Fruit fly (Drosophila melanogaster) whole organism, embryonic: ENCODE measurements around the gene Dok.

Experiments
- Antp ChIP-seq: fragments of 200-800 bp; sonication (Bioruptor generic); optimal IDR thresholded peaks from 3 replicates; lab custom pipeline; 2016; ENCODE audit warnings: missing biosample characterization, missing genetic modification characterization
- Asciz ChIP-seq: fragments of 200-800 bp; sonication (Bioruptor generic); optimal IDR thresholded peaks from 2 replicates; lab custom pipeline; 2017; ENCODE audit warnings: missing biosample characterization, mild to moderate bottlenecking, missing genetic modification characterization, missing genetic modification reagents
- Atf-2 ChIP-seq: fragments of 200-800 bp; sonication (Bioruptor generic); optimal IDR thresholded peaks from 2 replicates; lab custom pipeline; 2016; ENCODE audit warnings: missing biosample characterization, missing genetic modification characterization
- Atf3 ChIP-seq: fragments of 200-800 bp; sonication (Bioruptor generic); optimal IDR thresholded peaks from 3 replicates; lab custom pipeline; 2016; ENCODE audit warnings: missing biosample characterization, missing genetic modification characterization
- Atf6 ChIP-seq: fragments of 200-800 bp; sonication (Bioruptor generic); IDR thresholded peaks from 2 replicates; pipeline ENCODE4 v1.3.6; 2022; ENCODE audit warnings: missing biosample characterization, missing genetic modification characterization
- CG10462 ChIP-seq: fragments of 200-800 bp; sonication (Bioruptor generic); optimal IDR thresholded peaks from 2 replicates; lab custom pipeline; 2016; ENCODE audit warnings: missing biosample characterization, missing genetic modification characterization
- CG12659 ChIP-seq: fragments of 200-800 bp; sonication (Bioruptor generic); optimal IDR thresholded peaks from 3 replicates; lab custom pipeline; 2017; ENCODE audit warnings: mild to moderate bottlenecking, missing biosample characterization, missing genetic modification reagents, missing genetic modification characterization
- CG13123 ChIP-seq: fragments of 200-800 bp; sonication (Bioruptor generic); optimal IDR thresholded peaks from 2 replicates; lab custom pipeline; 2016; ENCODE audit warnings: missing biosample characterization, missing genetic modification characterization
- CG13775 ChIP-seq: fragments of 200-800 bp; sonication (Bioruptor generic); optimal IDR thresholded peaks from 3 replicates; lab custom pipeline; 2017; ENCODE audit warnings: missing biosample characterization, mild to moderate bottlenecking, missing genetic modification characterization
- CG15011 ChIP-seq: fragments of 200-800 bp; sonication (Bioruptor generic); optimal IDR thresholded peaks from 3 replicates; lab custom pipeline; 2018; ENCODE audit warnings: missing biosample characterization, mild to moderate bottlenecking, missing genetic modification characterization
- CG1529 ChIP-seq: fragments of 200-800 bp; sonication (Bioruptor generic); optimal IDR thresholded peaks from 3 replicates; lab custom pipeline; 2018; ENCODE audit warnings: missing biosample characterization, missing genetic modification characterization
- CG1603 ChIP-seq: fragments of 200-800 bp; sonication (Bioruptor generic); optimal IDR thresholded peaks from 2 replicates; lab custom pipeline; 2019; ENCODE audit warnings: missing biosample characterization, mild to moderate bottlenecking, missing genetic modification characterization, moderate library complexity
- CG17361 ChIP-seq: fragments of 200-800 bp; sonication (Bioruptor generic); IDR thresholded peaks from 3 replicates; pipeline ENCODE4 v1.3.6; 2022; ENCODE audit warnings: missing biosample characterization, missing genetic modification characterization
- CG17385 ChIP-seq: fragments of 200-800 bp; sonication (Bioruptor generic); optimal IDR thresholded peaks from 3 replicates; lab custom pipeline; 2018; ENCODE audit warnings: missing biosample characterization, mild to moderate bottlenecking, missing genetic modification characterization
- CG17612 ChIP-seq: fragments of 200-800 bp; sonication (Bioruptor generic); IDR thresholded peaks from 2 replicates; pipeline ENCODE4 v1.3.6; 2022; ENCODE audit warnings: missing biosample characterization, missing genetic modification characterization
- CG30403 ChIP-seq: fragments of 200-800 bp; sonication (Bioruptor generic); optimal IDR thresholded peaks from 3 replicates; lab custom pipeline; 2016; ENCODE audit warnings: missing biosample characterization, missing genetic modification characterization
- CG3407 ChIP-seq: fragments of 200-800 bp; sonication (Bioruptor generic); optimal IDR thresholded peaks from 2 replicates; lab custom pipeline; 2018; ENCODE audit warnings: missing biosample characterization, mild to moderate bottlenecking, missing genetic modification characterization
- CG34422 ChIP-seq: fragments of 200-800 bp; sonication (Bioruptor generic); IDR thresholded peaks from 3 replicates; pipeline ENCODE4 v1.3.6; 2022; ENCODE audit warnings: missing biosample characterization, missing genetic modification characterization
- CG5245 ChIP-seq: fragments of 200-800 bp; sonication (Bioruptor generic); optimal IDR thresholded peaks from 3 replicates; lab custom pipeline; 2016; ENCODE audit warnings: missing biosample characterization, missing genetic modification characterization
- CG6683 ChIP-seq: fragments of 200-800 bp; sonication (Bioruptor generic); optimal IDR thresholded peaks from 2 replicates; lab custom pipeline; 2017; ENCODE audit warnings: missing biosample characterization, mild to moderate bottlenecking, missing genetic modification characterization, missing genetic modification reagents
- CG7372 ChIP-seq: fragments of 200-800 bp; sonication (Bioruptor generic); IDR thresholded peaks from 2 replicates; pipeline ENCODE4 v1.3.6; 2022; ENCODE audit warnings: missing biosample characterization, missing genetic modification characterization
- CG8765 ChIP-seq: fragments of 200-800 bp; sonication (Bioruptor generic); IDR thresholded peaks from 2 replicates; pipeline ENCODE4 v1.3.6; 2022; ENCODE audit warnings: missing biosample characterization, missing genetic modification characterization
- CG9609 ChIP-seq: fragments of 200-800 bp; sonication (Bioruptor generic); optimal IDR thresholded peaks from 3 replicates; lab custom pipeline; 2016; ENCODE audit warnings: missing biosample characterization, missing genetic modification characterization
- CG9817 ChIP-seq: fragments of 200-800 bp; sonication (Bioruptor generic); optimal IDR thresholded peaks from 2 replicates; lab custom pipeline; 2018; ENCODE audit warnings: missing biosample characterization, mild to moderate bottlenecking, missing genetic modification characterization, moderate library complexity
- Doc3 ChIP-seq: fragments of 200-800 bp; sonication (Bioruptor generic); IDR thresholded peaks from 3 replicates; pipeline ENCODE4 v1.3.6; 2022; ENCODE audit warnings: missing biosample characterization, missing genetic modification characterization; ENCODE audit not compliant: partially characterized antibody
- E2f1 ChIP-seq: fragments of 200-800 bp; sonication (Bioruptor generic); IDR thresholded peaks from 2 replicates; pipeline ENCODE4 v1.3.6; 2022; ENCODE audit warnings: missing biosample characterization, missing genetic modification characterization
- Optix ChIP-seq: fragments of 200-800 bp; sonication (Bioruptor generic); IDR thresholded peaks from 3 replicates; pipeline ENCODE4 v1.3.6; 2022; ENCODE audit warnings: missing biosample characterization, missing genetic modification characterization
- Ptx1 ChIP-seq: fragments of 200-800 bp; sonication (Bioruptor generic); IDR thresholded peaks from 2 replicates; pipeline ENCODE4 v1.3.6; 2022; ENCODE audit warnings: missing biosample characterization, missing genetic modification characterization
- Sox102F ChIP-seq: fragments of 200-800 bp; sonication (Bioruptor generic); optimal IDR thresholded peaks from 2 replicates; lab custom pipeline; 2018; ENCODE audit warnings: missing biosample characterization, mild to moderate bottlenecking, missing genetic modification characterization, moderate library complexity
- chinmo ChIP-seq: fragments of 200-800 bp; sonication (Bioruptor generic); IDR thresholded peaks from 4 replicates; pipeline ENCODE4 v1.3.6; 2022; ENCODE audit warnings: missing biosample characterization, missing genetic modification characterization; ENCODE audit not compliant: partially characterized antibody
- chn ChIP-seq: fragments of 200-800 bp; sonication (Bioruptor generic); optimal IDR thresholded peaks from 2 replicates; lab custom pipeline; 2016; ENCODE audit warnings: missing biosample characterization, missing genetic modification characterization
- crc ChIP-seq: fragments of 200-800 bp; sonication (Bioruptor generic); optimal IDR thresholded peaks from 2 replicates; lab custom pipeline; 2016; ENCODE audit warnings: missing biosample characterization, missing genetic modification characterization
- ems ChIP-seq: fragments of 200-800 bp; sonication (Bioruptor generic); optimal IDR thresholded peaks from 3 replicates; lab custom pipeline; 2016; ENCODE audit warnings: missing biosample characterization, missing genetic modification characterization
- fd3F ChIP-seq: fragments of 200-800 bp; sonication (Bioruptor generic); optimal IDR thresholded peaks from 2 replicates; lab custom pipeline; 2018; ENCODE audit warnings: missing biosample characterization, mild to moderate bottlenecking, missing genetic modification characterization, moderate library complexity
- inv ChIP-seq: fragments of 200-800 bp; sonication (Bioruptor generic); IDR thresholded peaks from 2 replicates; pipeline ENCODE4 v1.3.6; 2022; ENCODE audit warnings: missing biosample characterization, missing genetic modification characterization; ENCODE audit not compliant: partially characterized antibody
- kay ChIP-seq: fragments of 200-800 bp; sonication (Bioruptor generic); optimal IDR thresholded peaks from 2 replicates; lab custom pipeline; 2016; ENCODE audit warnings: missing biosample characterization, missing genetic modification characterization
- lbe ChIP-seq: fragments of 200-800 bp; sonication (Bioruptor generic); optimal IDR thresholded peaks from 2 replicates; lab custom pipeline; 2016; ENCODE audit warnings: missing biosample characterization, mild to moderate bottlenecking, missing genetic modification characterization
- nau ChIP-seq: fragments of 200-800 bp; sonication (Bioruptor generic); optimal IDR thresholded peaks from 3 replicates; lab custom pipeline; 2017; ENCODE audit warnings: missing biosample characterization, mild to moderate bottlenecking, missing genetic modification characterization, missing genetic modification reagents
- nmo ChIP-seq: fragments of 200-800 bp; sonication (Bioruptor generic); optimal IDR thresholded peaks from 2 replicates; lab custom pipeline; 2018; ENCODE audit warnings: missing biosample characterization, mild to moderate bottlenecking, missing genetic modification characterization, moderate library complexity
- peb ChIP-seq: fragments of 200-800 bp; sonication (Bioruptor generic); IDR thresholded peaks from 2 replicates; pipeline ENCODE4 v1.3.6; 2022; ENCODE audit warnings: missing biosample characterization, missing genetic modification characterization
- phol ChIP-seq: fragments of 200-800 bp; sonication (Bioruptor generic); optimal IDR thresholded peaks from 3 replicates; lab custom pipeline; 2018; ENCODE audit warnings: missing biosample characterization, mild to moderate bottlenecking, missing genetic modification characterization, moderate library complexity
- pum ChIP-seq: fragments of 200-800 bp; sonication (Bioruptor generic); optimal IDR thresholded peaks from 2 replicates; lab custom pipeline; 2016; ENCODE audit warnings: missing biosample characterization, missing genetic modification characterization
- salm ChIP-seq: fragments of 200-800 bp; sonication (Bioruptor generic); optimal IDR thresholded peaks from 2 replicates; lab custom pipeline; 2018; ENCODE audit warnings: missing biosample characterization, mild to moderate bottlenecking, missing genetic modification characterization
- seq ChIP-seq: fragments of 200-800 bp; sonication (Bioruptor generic); IDR thresholded peaks from 2 replicates; pipeline ENCODE4 v1.3.6; 2022; ENCODE audit warnings: missing biosample characterization, missing genetic modification characterization
- sisA ChIP-seq: fragments of 200-800 bp; sonication (Bioruptor generic); IDR thresholded peaks from 2 replicates; pipeline ENCODE4 v1.3.6; 2022; ENCODE audit warnings: missing biosample characterization, missing genetic modification characterization
- slbo ChIP-seq: fragments of 200-800 bp; sonication (Bioruptor generic); IDR thresholded peaks from 2 replicates; pipeline ENCODE4 v1.3.6; 2022; ENCODE audit warnings: missing biosample characterization, missing genetic modification characterization
- tap ChIP-seq: fragments of 200-800 bp; optimal IDR thresholded peaks from 3 replicates; lab custom pipeline; 2019; ENCODE audit warnings: missing biosample characterization, mild to moderate bottlenecking, missing genetic modification characterization, moderate library complexity
- unc-4 ChIP-seq: fragments of 200-800 bp; sonication (Bioruptor generic); IDR thresholded peaks from 2 replicates; pipeline ENCODE4 v1.3.6; 2022; ENCODE audit warnings: missing biosample characterization, missing genetic modification characterization; ENCODE audit not compliant: partially characterized antibody
- wdn ChIP-seq: fragments of 200-800 bp; sonication (Bioruptor generic); IDR thresholded peaks from 2 replicates; pipeline ENCODE4 v1.3.6; 2022; ENCODE audit warnings: missing biosample characterization, missing genetic modification characterization
- zfh1 ChIP-seq: fragments of 200-800 bp; sonication (Bioruptor generic); IDR thresholded peaks from 3 replicates; pipeline ENCODE4 v1.3.6; 2022; ENCODE audit warnings: missing biosample characterization, missing genetic modification characterization

Dok gene

DNA sequence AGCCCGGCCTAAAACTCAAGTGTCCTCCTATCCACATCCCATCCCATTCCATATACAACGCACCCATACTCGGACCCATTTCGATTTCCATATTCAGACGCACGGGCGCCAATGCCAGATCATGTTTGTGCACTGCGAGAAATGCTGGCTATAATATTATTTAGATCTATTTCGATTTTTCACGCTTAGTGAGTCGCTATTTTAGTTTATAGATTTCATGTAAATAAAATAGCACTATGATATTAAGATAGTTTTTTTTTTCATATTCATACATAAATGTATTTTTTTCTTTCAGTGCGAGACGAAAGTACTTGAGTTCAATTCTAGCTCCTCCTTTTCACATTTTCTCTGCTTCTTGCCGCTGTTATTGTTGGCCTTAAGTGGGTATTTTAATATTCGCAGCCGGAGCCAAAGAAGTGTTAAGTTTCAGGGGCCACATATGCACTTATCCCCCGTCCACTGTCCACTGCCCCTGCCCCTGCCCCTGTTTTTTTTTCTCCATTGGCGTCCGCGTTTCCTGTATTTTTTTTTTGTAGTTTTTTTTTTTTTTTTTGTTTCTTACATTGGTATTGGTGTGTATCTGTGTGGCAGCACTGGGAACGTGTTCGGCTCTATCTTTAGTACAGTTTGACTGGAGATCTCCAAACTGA, 32.0 kb upstream of the Dok start (continued):
- TF ChIP-seq CG7372 (GFP tag; lab: Robert Waterston, UW) (peak; percentile 53; the same call in 1 of the 2 replicates), tap (tag; lab: Kevin White, UChicago) (peak; percentile 29), CG3407 (GFP tag; lab: Kevin White, UChicago) (peak; percentile 69), Doc3 (GFP tag; lab: Robert Waterston, UW) (no peak), peb (GFP tag; lab: Robert Waterston, UW) (peak; percentile 36; the same call in 1 of the 2 replicates), Sox102F (GFP tag; lab: Kevin White, UChicago) (peak; percentile 80), CG17361 (peak; percentile 83), unc-4 (GFP tag; lab: Robert Waterston, UW) (no peak), CG9817 (peak; percentile 57), slbo (no peak), fd3F (GFP tag; lab: Kevin White, UChicago) (no peak), CG6683 (GFP tag; lab: Kevin White, UChicago) (peak; percentile 18), phol (tag; lab: Kevin White, UChicago) (peak; percentile 90), CG12659 (peak; percentile 39), kay (GFP tag; lab: Kevin White, UChicago) (peak; percentile 55), seq (no peak), CG13775 (GFP tag; lab: Kevin White, UChicago) (peak; percentile 77), CG1529 (GFP tag; lab: Kevin White, UChicago) (peak; percentile 77), Atf-2 (GFP tag; lab: Kevin White, UChicago) (peak; percentile 31), CG5245 (GFP tag; lab: Kevin White, UChicago) (peak; percentile 61), salm (tag; lab: Kevin White, UChicago) (peak; percentile 69), wdn (no peak), CG10462 (GFP tag; lab: Kevin White, UChicago) (peak; percentile 74), pum (GFP tag; lab: Kevin White, UChicago) (peak; percentile 36), Antp (GFP tag; lab: Kevin White, UChicago) (peak; percentile 15), E2f1 (GFP tag; lab: Robert Waterston, UW) (peak; percentile 62), nau (GFP tag; lab: Kevin White, UChicago) (peak; percentile 34), CG9609 (GFP tag; lab: Kevin White, UChicago) (peak; percentile 50), Optix (peak; percentile 39; the same call in 1 of the 3 replicates), nmo (GFP tag; lab: Kevin White, UChicago) (peak; percentile 89), inv (GFP tag; lab: Robert Waterston, UW) (no peak), CG30403 (peak; percentile 78), Asciz (peak; percentile 69), Atf6 (GFP tag; lab: Robert Waterston, UW) (no peak), CG13123 (peak; percentile 40), chn (peak; percentile 70), CG17612 (GFP tag; lab: Robert Waterston, UW) (no peak), Ptx1 (GFP tag; lab: Robert Waterston, UW) (peak; percentile 62), CG1603 (tag; lab: Kevin White, UChicago) (peak; percentile 31), ems (peak; percentile 54), CG15011 (GFP tag; lab: Kevin White, UChicago) (peak; percentile 50), CG34422 (GFP tag; lab: Robert Waterston, UW) (peak; percentile 71; the same call in 2 of the 3 replicates), CG17385 (peak; percentile 75), sisA (GFP tag; lab: Robert Waterston, UW) (peak; percentile 69), lbe (GFP tag; lab: Kevin White, UChicago) (peak; percentile 58), zfh1 (peak; percentile 92), crc (GFP tag; lab: Kevin White, UChicago) (no peak), CG8765 (GFP tag; lab: Robert Waterston, UW) (peak; percentile 72; the same call in 1 of the 2 replicates), chinmo (GFP tag; lab: Robert Waterston, UW) (no peak), Atf3 (peak; percentile 40)
